Fruit fly (Drosophila melanogaster) whole organism, adult: ENCODE measurements around the gene CG44325.

Source experiments
- CG14711 ChIP-seq: fragments of 200-800 bp; sonication (Bioruptor generic); optimal IDR thresholded peaks from 2 replicates; lab custom pipeline; 2018; ENCODE audit warnings: missing biosample characterization, mild to moderate bottlenecking, missing genetic modification characterization, moderate library complexity
- CG1620 ChIP-seq: fragments of 200-800 bp; sonication (Bioruptor generic); optimal IDR thresholded peaks from 2 replicates; lab custom pipeline; 2016; ENCODE audit warnings: missing biosample characterization, missing genetic modification characterization
- bab1 ChIP-seq: fragments of 200-800 bp; sonication (Bioruptor generic); optimal IDR thresholded peaks from 3 replicates; lab custom pipeline; 2019; ENCODE audit warnings: missing biosample characterization, mild to moderate bottlenecking, missing genetic modification characterization, moderate library complexity
- cnc ChIP-seq, 2 experiments: fragments of >200 bp; optimal IDR thresholded peaks; 2 replicates each; lab custom pipeline; 2017
- kay ChIP-seq: fragments of 200-800 bp; sonication (Bioruptor generic); peaks from one replicate; lab custom pipeline; 2016; ENCODE audit warnings: missing biosample characterization, missing genetic modification characterization, borderline replicate concordance
- ovo ChIP-seq: fragments of 200-800 bp; sonication (Bioruptor generic); optimal IDR thresholded peaks from 2 replicates; lab custom pipeline; 2016; ENCODE audit warnings: missing biosample characterization, missing genetic modification characterization
- tj ChIP-seq: fragments of 200-800 bp; sonication (Bioruptor generic); optimal IDR thresholded peaks from 3 replicates; lab custom pipeline; 2017; ENCODE audit warnings: missing biosample characterization, mild to moderate bottlenecking, missing genetic modification characterization, moderate library complexity

- TF ChIP-seq bab1 (GFP tag; lab: Kevin White, UChicago) (no peak), CG14711 (tag; lab: Kevin White, UChicago) (no peak), ovo (GFP tag; lab: Kevin White, UChicago) (no peak), cnc (optimal IDR thresholded peaks at IDR 0.05; lab: Kevin White, UChicago) (no peak), kay (no peak), CG1620 (GFP tag; lab: Kevin White, UChicago) (no peak), tj (no peak)
Observed at dm6 chrX:9071308-9071707, 7.0 kb downstream of the CG44325 start, which contains the start of gene CG10970.
